Worm (Caenorhabditis elegans) whole organism, early embryonic: ENCODE data around the gene F40F8.11.

Source experiments
- aly-1 ChIP-seq: sonication (generic microtip); optimal IDR thresholded peaks from 2 replicates; lab custom pipeline; 2016; ENCODE audit warnings: missing genetic modification characterization, missing compliant biosample characterization
- ama-1 ChIP-seq: fragments of 150-350 bp; optimal IDR thresholded peaks from 2 replicates; lab custom pipeline; 2014
- ceh-13 ChIP-seq: fragments of 200-800 bp; sonication (Bioruptor generic); optimal IDR thresholded peaks from 2 replicates; lab custom pipeline; 2018; ENCODE audit warnings: mild to moderate bottlenecking, missing genetic modification characterization, missing compliant biosample characterization
- ets-7 ChIP-seq: sonication (generic microtip); optimal IDR thresholded peaks from 2 replicates; lab custom pipeline; 2016; ENCODE audit warnings: missing genotype, missing genetic modification characterization, missing compliant biosample characterization
- hmg-4 ChIP-seq: fragments of 200-800 bp; sonication (Bioruptor generic); optimal IDR thresholded peaks from 2 replicates; lab custom pipeline; 2018; ENCODE audit warnings: mild to moderate bottlenecking, missing genetic modification characterization, missing compliant biosample characterization
- sea-1 ChIP-seq: fragments of 200-800 bp; sonication (Bioruptor generic); conservative IDR thresholded peaks from 2 replicates; pipeline ENCODE4 v1.3.6; 2022; ENCODE audit warnings: missing genetic modification characterization, missing compliant biosample characterization
- tbx-11 ChIP-seq: fragments of 200-800 bp; sonication (Bioruptor generic); IDR thresholded peaks from 2 replicates; pipeline ENCODE4 v1.3.6; 2022; ENCODE audit warnings: missing genetic modification characterization, missing compliant biosample characterization
- tbx-37 ChIP-seq: fragments of 200-800 bp; sonication (Bioruptor generic); conservative IDR thresholded peaks from 2 replicates; pipeline ENCODE4 v1.3.6; 2022; ENCODE audit warnings: missing genetic modification reagents, missing genetic modification characterization, missing compliant biosample characterization

DNA sequence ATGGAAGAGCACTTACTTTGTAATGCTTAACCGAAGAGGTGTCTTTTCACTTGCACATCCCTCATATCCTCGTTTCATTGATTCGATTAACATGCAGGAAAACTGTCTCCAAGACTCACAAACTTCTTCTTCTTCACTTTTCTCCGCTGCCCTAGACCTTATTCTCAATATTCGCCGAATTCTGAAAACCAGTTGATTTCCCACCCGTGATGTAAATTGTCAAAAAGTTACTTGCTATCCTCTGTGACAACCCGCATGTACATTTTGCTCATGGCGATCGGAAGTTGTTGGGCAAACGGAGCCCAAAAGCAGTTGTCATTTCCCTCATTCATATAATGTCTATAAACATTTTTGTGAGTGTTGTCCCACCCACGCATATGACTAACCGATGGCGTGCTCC lies 22.0 kb downstream of the F40F8.11 start:
- TF ChIP-seq tbx-37 (GFP tag; lab: Robert Waterston, UW) (no peak), ceh-13 (GFP tag; lab: Kevin White, UChicago) (no peak), ama-1 (lab: Kevin White, UChicago) (no peak), aly-1 (tag; lab: Kevin White, UChicago) (no peak), sea-1 (no peak), tbx-11 (GFP tag; lab: Robert Waterston, UW) (no peak), ets-7 (tag; lab: Kevin White, UChicago) (no peak), hmg-4 (GFP tag; lab: Kevin White, UChicago) (no peak)
